Fruit fly (Drosophila melanogaster) whole organism, prepupa: Measurements from ENCODE around the gene lectin-37Db.
A peak's percentile ranks its signal among the peaks of the same experiment; 100 is the strongest.

Experiments used
- CG11762 ChIP-seq: fragments of 200-800 bp; sonication (Bioruptor generic); optimal IDR thresholded peaks from 3 replicates; lab custom pipeline; 2016; ENCODE audit warnings: missing biosample characterization, missing genetic modification characterization; ENCODE audit not compliant: insufficient read depth
- CG15336 ChIP-seq: fragments of 200-800 bp; sonication (Bioruptor generic); IDR thresholded peaks from 2 replicates; pipeline ENCODE4 v1.3.6; 2022; ENCODE audit warnings: missing biosample characterization, missing genetic modification characterization
- CG6854 ChIP-seq: fragments of 200-800 bp; sonication (Bioruptor generic); optimal IDR thresholded peaks from 2 replicates; lab custom pipeline; 2017; ENCODE audit warnings: missing biosample characterization, mild to moderate bottlenecking, missing genetic modification characterization
- CG9139 ChIP-seq: fragments of 200-800 bp; sonication (Bioruptor generic); optimal IDR thresholded peaks from 3 replicates; lab custom pipeline; 2017; ENCODE audit warnings: missing biosample characterization, mild to moderate bottlenecking, missing genetic modification characterization
- Eip78C ChIP-seq: fragments of 200-800 bp; sonication (Bioruptor generic); peaks from one replicate; lab custom pipeline; 2016; ENCODE audit warnings: missing biosample characterization, missing genetic modification characterization
- eg ChIP-seq: fragments of 200-800 bp; sonication (Bioruptor generic); IDR thresholded peaks from 3 replicates; pipeline ENCODE4 v1.3.6; 2022; ENCODE audit warnings: missing biosample characterization, missing genetic modification characterization
- fd85E ChIP-seq: fragments of 200-800 bp; sonication (Bioruptor generic); optimal IDR thresholded peaks from 3 replicates; lab custom pipeline; 2016; ENCODE audit warnings: missing biosample characterization, missing genetic modification characterization
- net ChIP-seq: fragments of 200-800 bp; sonication (Bioruptor generic); optimal IDR thresholded peaks from 3 replicates; lab custom pipeline; 2016; ENCODE audit warnings: missing biosample characterization, missing genetic modification characterization

dm6 chr2L:19463824-19464317 is 45.0 kb downstream of the lectin-37Db start, which contains the start of gene tj:
- TF ChIP-seq fd85E (GFP tag; lab: Kevin White, UChicago) = no peak
- TF ChIP-seq CG11762 = no peak
- no peak for TF ChIP-seq CG15336 (GFP tag; lab: Robert Waterston, UW)
- peak; percentile 12 for TF ChIP-seq Eip78C (GFP tag; lab: Kevin White, UChicago)
- no peak for TF ChIP-seq net
- no peak for TF ChIP-seq CG6854
- TF ChIP-seq CG9139 = no peak
- TF ChIP-seq eg (GFP tag; lab: Robert Waterston, UW) = no peak
